Fruit fly (Drosophila melanogaster) whole organism, embryonic: Measurements from ENCODE around the gene Arl4.

Experiments
- Abd-B ChIP-seq: fragments of 200-800 bp; sonication (Bioruptor generic); optimal IDR thresholded peaks from 2 replicates; lab custom pipeline; 2018; ENCODE audit warnings: missing biosample characterization, mild to moderate bottlenecking, missing genetic modification characterization, moderate library complexity
- C15 ChIP-seq: fragments of 200-800 bp; sonication (Bioruptor generic); IDR thresholded peaks from 3 replicates; pipeline ENCODE4 v1.3.6; 2022; ENCODE audit warnings: missing biosample characterization, missing genetic modification characterization
- CG1024 ChIP-seq: fragments of 200-800 bp; sonication (Bioruptor generic); IDR thresholded peaks from 2 replicates; pipeline ENCODE4 v1.3.6; 2022; ENCODE audit warnings: missing biosample characterization, missing genetic modification characterization
- CG10431 ChIP-seq: fragments of 200-800 bp; sonication (Bioruptor generic); optimal IDR thresholded peaks from 3 replicates; lab custom pipeline; 2018; ENCODE audit warnings: missing biosample characterization, mild to moderate bottlenecking, missing genetic modification characterization
- CG11456 ChIP-seq: fragments of 200-800 bp; sonication (Bioruptor generic); IDR thresholded peaks from 3 replicates; pipeline ENCODE4 v1.3.6; 2022; ENCODE audit warnings: missing biosample characterization, missing genetic modification characterization
- CG11723 ChIP-seq: fragments of 200-800 bp; sonication (Bioruptor generic); optimal IDR thresholded peaks from 2 replicates; lab custom pipeline; 2017; ENCODE audit warnings: missing biosample characterization, mild to moderate bottlenecking, missing genetic modification characterization
- CG12659 ChIP-seq: fragments of 200-800 bp; sonication (Bioruptor generic); optimal IDR thresholded peaks from 3 replicates; lab custom pipeline; 2017; ENCODE audit warnings: mild to moderate bottlenecking, missing biosample characterization, missing genetic modification reagents, missing genetic modification characterization
- CG13123 ChIP-seq: fragments of 200-800 bp; sonication (Bioruptor generic); optimal IDR thresholded peaks from 2 replicates; lab custom pipeline; 2016; ENCODE audit warnings: missing biosample characterization, missing genetic modification characterization
- CG15269 ChIP-seq: fragments of 200-800 bp; sonication (Bioruptor generic); optimal IDR thresholded peaks from 2 replicates; lab custom pipeline; 2018; ENCODE audit warnings: missing biosample characterization, mild to moderate bottlenecking, missing genetic modification characterization, moderate library complexity
- CG18262 ChIP-seq: fragments of 200-800 bp; optimal IDR thresholded peaks from 3 replicates; lab custom pipeline; 2019; ENCODE audit warnings: missing biosample characterization, mild to moderate bottlenecking, missing genetic modification characterization, moderate library complexity
- CG2116 ChIP-seq: fragments of 200-800 bp; sonication (Bioruptor generic); optimal IDR thresholded peaks from 3 replicates; lab custom pipeline; 2018; ENCODE audit warnings: missing biosample characterization, mild to moderate bottlenecking, missing genetic modification characterization
- CG30020 ChIP-seq: fragments of 200-800 bp; optimal IDR thresholded peaks from 2 replicates; lab custom pipeline; 2019; ENCODE audit warnings: missing biosample characterization, mild to moderate bottlenecking, missing genetic modification characterization, moderate library complexity
- CG3065 ChIP-seq: fragments of 200-800 bp; sonication (Bioruptor generic); optimal IDR thresholded peaks from 2 replicates; lab custom pipeline; 2016; ENCODE audit warnings: missing biosample characterization, missing genetic modification characterization
- CG31365 ChIP-seq: fragments of 200-800 bp; sonication (Bioruptor generic); optimal IDR thresholded peaks from 2 replicates; lab custom pipeline; 2018; ENCODE audit warnings: missing biosample characterization, mild to moderate bottlenecking, missing genetic modification characterization
- CG34224 ChIP-seq: fragments of 200-800 bp; sonication (Bioruptor generic); IDR thresholded peaks from 3 replicates; pipeline ENCODE4 v1.3.6; 2022; ENCODE audit warnings: missing biosample characterization, missing genetic modification characterization; ENCODE audit not compliant: partially characterized antibody
- CG34422 ChIP-seq: fragments of 200-800 bp; sonication (Bioruptor generic); IDR thresholded peaks from 3 replicates; pipeline ENCODE4 v1.3.6; 2022; ENCODE audit warnings: missing biosample characterization, missing genetic modification characterization
- CG4617 ChIP-seq: fragments of 200-800 bp; sonication (Bioruptor generic); optimal IDR thresholded peaks from 3 replicates; lab custom pipeline; 2016; ENCODE audit warnings: missing biosample characterization, missing genetic modification characterization, borderline replicate concordance
- CG4820 ChIP-seq: fragments of 200-800 bp; sonication (Bioruptor generic); optimal IDR thresholded peaks from 3 replicates; lab custom pipeline; 2016; ENCODE audit warnings: missing biosample characterization, missing genetic modification characterization
- CG8089 ChIP-seq: fragments of 200-800 bp; sonication (Bioruptor generic); optimal IDR thresholded peaks from 3 replicates; lab custom pipeline; 2016; ENCODE audit warnings: missing biosample characterization, missing genetic modification characterization
- Deaf1 ChIP-seq: fragments of 200-800 bp; optimal IDR thresholded peaks from 3 replicates; lab custom pipeline; 2019; ENCODE audit warnings: missing biosample characterization, mild to moderate bottlenecking, missing genetic modification characterization, moderate library complexity
- Dip3 ChIP-seq: fragments of 200-800 bp; sonication (Bioruptor generic); optimal IDR thresholded peaks from 3 replicates; lab custom pipeline; 2016; ENCODE audit warnings: missing biosample characterization, missing genetic modification characterization
- Ets97D ChIP-seq: fragments of 200-800 bp; sonication (Bioruptor generic); optimal IDR thresholded peaks from 3 replicates; lab custom pipeline; 2016; ENCODE audit warnings: missing biosample characterization, missing genetic modification characterization
- Fer3 ChIP-seq: fragments of 200-800 bp; sonication (Bioruptor generic); optimal IDR thresholded peaks from 2 replicates; lab custom pipeline; 2018; ENCODE audit warnings: missing biosample characterization, mild to moderate bottlenecking, missing genetic modification characterization, moderate library complexity
- Hr78 ChIP-seq, 2 experiments: fragments of 200-800 bp in 1 of 2; fragments of >200 bp in 1 of 2; sonication (Bioruptor generic) in 1 of 2; optimal IDR thresholded peaks; 2 replicates each; lab custom pipeline; 2017 to 2019; ENCODE audit warnings: missing biosample characterization in 2 of 2, missing genetic modification characterization in 2 of 2, mild to moderate bottlenecking in 1 of 2, moderate library complexity in 1 of 2
- Lhr ChIP-seq: fragments of 200-800 bp; sonication (Bioruptor generic); optimal IDR thresholded peaks from 3 replicates; lab custom pipeline; 2017; ENCODE audit warnings: mild to moderate bottlenecking, missing biosample characterization, missing genetic modification reagents, missing genetic modification characterization
- Sry-β ChIP-seq: fragments of 200-800 bp; sonication (Bioruptor generic); optimal IDR thresholded peaks from 2 replicates; lab custom pipeline; 2018; ENCODE audit warnings: missing biosample characterization, mild to moderate bottlenecking, missing genetic modification characterization, moderate library complexity
- Sry-δ ChIP-seq: fragments of 200-800 bp; sonication (Bioruptor generic); optimal IDR thresholded peaks from 2 replicates; lab custom pipeline; 2016; ENCODE audit warnings: missing biosample characterization, missing genetic modification characterization
- Ssrp ChIP-seq: fragments of 200-800 bp; sonication (Bioruptor generic); optimal IDR thresholded peaks from 2 replicates; lab custom pipeline; 2018; ENCODE audit warnings: missing biosample characterization, mild to moderate bottlenecking, missing genetic modification characterization, moderate library complexity
- TFAM ChIP-seq: fragments of 200-800 bp; sonication (Bioruptor generic); optimal IDR thresholded peaks from 2 replicates; lab custom pipeline; 2017; ENCODE audit warnings: missing biosample characterization, missing genetic modification characterization, inconsistent platforms
- Xbp1 ChIP-seq: fragments of 200-800 bp; sonication (Bioruptor generic); optimal IDR thresholded peaks from 3 replicates; lab custom pipeline; 2016; ENCODE audit warnings: missing biosample characterization, mild to moderate bottlenecking, missing genetic modification characterization
- YL-1 ChIP-seq: fragments of 200-800 bp; sonication (Bioruptor generic); optimal IDR thresholded peaks from 3 replicates; lab custom pipeline; 2017; ENCODE audit warnings: missing biosample characterization, mild to moderate bottlenecking, missing genetic modification characterization
- bigmax ChIP-seq: fragments of 200-800 bp; sonication (Bioruptor generic); optimal IDR thresholded peaks from 2 replicates; lab custom pipeline; 2018; ENCODE audit warnings: missing biosample characterization, mild to moderate bottlenecking, missing genetic modification characterization
- bowl ChIP-seq: fragments of 200-800 bp; sonication (Bioruptor generic); IDR thresholded peaks from 2 replicates; pipeline ENCODE4 v1.3.6; 2022; ENCODE audit warnings: missing biosample characterization, missing genetic modification characterization
- chn ChIP-seq: fragments of 200-800 bp; sonication (Bioruptor generic); optimal IDR thresholded peaks from 2 replicates; lab custom pipeline; 2016; ENCODE audit warnings: missing biosample characterization, missing genetic modification characterization
- fd102C ChIP-seq: fragments of 200-800 bp; sonication (Bioruptor generic); optimal IDR thresholded peaks from 2 replicates; lab custom pipeline; 2018; ENCODE audit warnings: missing biosample characterization, mild to moderate bottlenecking, missing genetic modification characterization, moderate library complexity
- fru ChIP-seq: fragments of >200 bp; optimal IDR thresholded peaks from 2 replicates; lab custom pipeline; 2017
- knrl ChIP-seq: fragments of 200-800 bp; sonication (Bioruptor generic); IDR thresholded peaks from 3 replicates; pipeline ENCODE4 v1.3.6; 2022; ENCODE audit warnings: missing biosample characterization, missing genetic modification characterization; ENCODE audit not compliant: partially characterized antibody
- pfk ChIP-seq: fragments of 200-800 bp; sonication (Bioruptor generic); optimal IDR thresholded peaks from 2 replicates; lab custom pipeline; 2018; ENCODE audit warnings: missing biosample characterization, mild to moderate bottlenecking, missing genetic modification characterization, moderate library complexity
- pho ChIP-seq: fragments of 200-800 bp; sonication (Bioruptor generic); optimal IDR thresholded peaks from 2 replicates; lab custom pipeline; 2016; ENCODE audit warnings: missing biosample characterization, missing genetic modification characterization
- pzg ChIP-seq: fragments of 200-800 bp; sonication (Bioruptor generic); optimal IDR thresholded peaks from 3 replicates; lab custom pipeline; 2018; ENCODE audit warnings: missing biosample characterization, mild to moderate bottlenecking, missing genetic modification characterization, moderate library complexity
- row ChIP-seq: fragments of 200-800 bp; sonication (Bioruptor generic); IDR thresholded peaks from 3 replicates; pipeline ENCODE4 v1.3.6; 2022; ENCODE audit warnings: missing biosample characterization, missing genetic modification characterization
- sc ChIP-seq, 3 experiments: fragments of >200 bp in 2 of 3; fragments of 200-800 bp in 1 of 3; sonication (Bioruptor generic) in 1 of 3; optimal IDR thresholded peaks; 2 replicates in 2 of 3; 3 replicates in 1 of 3; lab custom pipeline; 2017; ENCODE audit warnings: mild to moderate bottlenecking in 1 of 3, missing biosample characterization in 1 of 3, missing genetic modification characterization in 1 of 3, missing genetic modification reagents in 1 of 3
- ssp ChIP-seq: fragments of 200-800 bp; sonication (Bioruptor generic); IDR thresholded peaks from 2 replicates; pipeline ENCODE4 v1.3.6; 2022; ENCODE audit warnings: missing biosample characterization, missing genetic modification characterization
- tgo ChIP-seq: fragments of 200-800 bp; sonication (Bioruptor generic); IDR thresholded peaks from 3 replicates; pipeline ENCODE4 v1.3.6; 2022; ENCODE audit warnings: missing biosample characterization, missing genetic modification characterization
- tin ChIP-seq: fragments of 200-800 bp; sonication (Bioruptor generic); optimal IDR thresholded peaks from 3 replicates; lab custom pipeline; 2016; ENCODE audit warnings: missing biosample characterization, missing genetic modification characterization
- trem ChIP-seq: fragments of 200-800 bp; optimal IDR thresholded peaks from 3 replicates; lab custom pipeline; 2019; ENCODE audit warnings: missing biosample characterization, mild to moderate bottlenecking, missing genetic modification characterization, moderate library complexity

Gene Arl4

DNA sequence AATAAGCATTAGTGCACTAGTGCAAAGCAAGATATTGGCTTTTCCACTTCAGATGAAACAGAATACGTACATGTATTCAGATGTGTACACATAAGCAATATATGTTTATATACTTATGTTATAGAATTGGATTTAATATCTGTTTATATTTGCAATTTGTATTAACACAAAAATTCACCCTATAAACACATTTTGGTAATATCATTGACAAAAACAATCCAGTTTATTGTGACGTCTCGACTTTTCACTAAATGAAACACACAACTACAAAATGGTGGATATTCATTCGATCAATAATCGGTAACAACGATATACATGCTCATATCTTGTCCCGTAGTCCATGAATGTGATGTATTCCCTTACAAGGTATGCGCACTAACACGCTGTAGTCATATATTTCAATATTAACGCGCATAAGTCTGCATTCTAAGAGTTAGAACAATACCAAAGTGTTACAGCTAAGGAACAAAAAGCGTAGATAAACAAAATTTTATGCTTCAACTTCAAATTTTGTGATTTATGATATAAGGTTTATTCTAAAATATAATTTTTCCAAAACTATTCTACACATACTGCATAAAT, 26.6 kb upstream of the Arl4 start, which contains the start of gene CG31998 (continued):
- TF ChIP-seq Abd-B (GFP tag; lab: Kevin White, UChicago) = no peak
- no peak for TF ChIP-seq TFAM (GFP tag; lab: Kevin White, UChicago)
- no peak for TF ChIP-seq tgo (GFP tag; lab: Robert Waterston, UW)
- no peak for TF ChIP-seq CG34224
- no peak for TF ChIP-seq CG34422 (GFP tag; lab: Robert Waterston, UW)
- TF ChIP-seq Deaf1 (tag; lab: Kevin White, UChicago) = no peak
- TF ChIP-seq CG18262 (tag; lab: Kevin White, UChicago) = no peak
- no peak for TF ChIP-seq trem
- TF ChIP-seq YL-1 (GFP tag; lab: Kevin White, UChicago) = peak; percentile 68
- TF ChIP-seq CG13123 (GFP tag; lab: Kevin White, UChicago) = no peak
- peak; percentile 8 for TF ChIP-seq pho (GFP tag; lab: Kevin White, UChicago)
- TF ChIP-seq CG11456 (GFP tag; lab: Robert Waterston, UW) = no peak
- no peak for TF ChIP-seq CG4820 (GFP tag; lab: Kevin White, UChicago)

dm6 chr4:193386-194334, 14.5 kb upstream of the Arl4 start, which contains the start of gene Abcd1:
Gene Abcd1 (minus strand): TSS chr4:193829.
- TF ChIP-seq fru (lab: Kevin White, UChicago) = no peak
- TF ChIP-seq CG12659 = peak; percentile 34
- TF ChIP-seq CG15269 (tag; lab: Kevin White, UChicago) = no peak
- TF ChIP-seq CG30020 (tag; lab: Kevin White, UChicago) = peak; percentile 100
- peak; percentile 58 for TF ChIP-seq pzg (GFP tag; lab: Kevin White, UChicago)
- peak; percentile 62 for TF ChIP-seq CG4617 (GFP tag; lab: Kevin White, UChicago)
- TF ChIP-seq Dip3 (GFP tag; lab: Kevin White, UChicago) = no peak
- no peak for TF ChIP-seq CG31365 (tag; lab: Kevin White, UChicago)
- peak; percentile 98 for TF ChIP-seq CG1024 (GFP tag; lab: Robert Waterston, UW)
- TF ChIP-seq CG10431 (GFP tag; lab: Kevin White, UChicago) = no peak
- peak; percentile 34 for TF ChIP-seq Ets97D (GFP tag; lab: Kevin White, UChicago)
- TF ChIP-seq bigmax (GFP tag; lab: Kevin White, UChicago) = peak; percentile 71
- peak; percentile 95 for TF ChIP-seq pfk (GFP tag; lab: Kevin White, UChicago)
- TF ChIP-seq Hr78 (GFP tag; optimal IDR thresholded peaks at IDR 0.05; lab: Kevin White, UChicago) = no peak
- TF ChIP-seq chn (GFP tag; lab: Kevin White, UChicago) = no peak
- no peak for TF ChIP-seq C15 (GFP tag; lab: Robert Waterston, UW)
- TF ChIP-seq Sry-β (GFP tag; lab: Kevin White, UChicago) = no peak
- no peak for TF ChIP-seq Fer3 (tag; lab: Kevin White, UChicago)
- peak; percentile 74 for TF ChIP-seq CG8089 (GFP tag; lab: Kevin White, UChicago)
- no peak for TF ChIP-seq knrl
- TF ChIP-seq ssp = peak; percentile 96
- TF ChIP-seq Xbp1 (GFP tag; lab: Kevin White, UChicago) = no peak
- TF ChIP-seq CG11723 (GFP tag; lab: Kevin White, UChicago) = peak; percentile 95
- TF ChIP-seq Sry-δ (GFP tag; lab: Kevin White, UChicago) = peak; percentile 29
- TF ChIP-seq Lhr (GFP tag; lab: Kevin White, UChicago) = peak; percentile 62
- TF ChIP-seq Ssrp (tag; lab: Kevin White, UChicago) = no peak
- no peak for TF ChIP-seq tin (GFP tag; lab: Kevin White, UChicago)
- peak; percentile 67; the same call in 2 of the 3 replicates for TF ChIP-seq row (GFP tag; lab: Robert Waterston, UW)
- TF ChIP-seq bowl (GFP tag; lab: Robert Waterston, UW) = no peak
- TF ChIP-seq CG2116 (GFP tag; lab: Kevin White, UChicago) = peak; percentile 11
- no peak for TF ChIP-seq sc (optimal IDR thresholded peaks at IDR 0.05; lab: Kevin White, UChicago)
- TF ChIP-seq sc (GFP tag; optimal IDR thresholded peaks at IDR 0.05; lab: Kevin White, UChicago) = no peak
- TF ChIP-seq fd102C (GFP tag; lab: Kevin White, UChicago) = peak; percentile 14
- TF ChIP-seq YL-1 (GFP tag; lab: Kevin White, UChicago) = peak; percentile 11
- no peak for TF ChIP-seq CG3065 (GFP tag; lab: Kevin White, UChicago)
